Worm (Caenorhabditis elegans) whole organism, early embryonic: ENCODE measurements around the gene F35E8.2.
"Not testable (repeated sequence)": the region's sequence is repeated elsewhere in the genome, so short reads cannot be mapped to it uniquely, and the experiment has no call there.

Experiments
- F13C5.2 ChIP-seq: sonication (generic microtip); optimal IDR thresholded peaks from 2 replicates; lab custom pipeline; 2017; ENCODE audit warnings: mild to moderate bottlenecking, missing genetic modification characterization, inconsistent platforms, missing compliant biosample characterization
- hmg-4 ChIP-seq: fragments of 200-800 bp; sonication (Bioruptor generic); optimal IDR thresholded peaks from 2 replicates; lab custom pipeline; 2018; ENCODE audit warnings: mild to moderate bottlenecking, missing genetic modification characterization, missing compliant biosample characterization

- not testable (repeated sequence) for TF ChIP-seq F13C5.2 (tag; lab: Kevin White, UChicago); hmg-4 (GFP tag; lab: Kevin White, UChicago)
Observed at ce11 chrV:15905530-15905929, at the start of gene F35E8.2, which contains the start of gene F35E8.1.
